Worm (Caenorhabditis elegans): ENCODE results near the gene pqn-41.

DNA sequence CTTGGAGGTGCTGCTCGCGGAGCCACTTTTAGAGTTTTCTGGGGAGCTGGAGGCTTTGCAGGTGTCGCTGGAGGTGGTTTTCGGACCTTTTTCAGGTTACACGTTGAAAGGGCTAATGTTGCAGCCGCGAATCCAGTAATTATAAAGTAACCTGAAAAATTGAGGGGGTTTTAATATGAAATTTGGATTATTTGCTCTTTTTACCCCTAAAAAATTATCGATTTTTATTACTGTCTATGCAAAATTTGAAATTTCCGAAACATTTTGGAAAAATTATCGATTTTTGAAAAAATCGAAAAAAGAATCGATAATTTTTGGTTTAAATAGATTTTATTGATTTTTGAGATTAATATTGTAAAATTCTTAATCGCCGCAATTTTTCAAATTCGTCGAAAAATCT, 12.4 kb upstream of the pqn-41 start:
- TF ChIP-seq mab-9 (GFP tag; IDR thresholded peaks at IDR 0.05) (no peak), unc-62 (GFP tag; optimal IDR thresholded peaks at IDR 0.05) (no peak), nhr-12 (tag; optimal IDR thresholded peaks at IDR 0.05) (no peak), lir-3 (tag; optimal IDR thresholded peaks at IDR 0.05; ENCODE audit: poor library complexity) (no peak)

Data from whole organism, L1 larva.